Worm (Caenorhabditis elegans): ENCODE measurements around the gene ZC262.2.

Gene ZC262.2

ce11 chrIII:8307356-8307755 lies 24.5 kb upstream of the ZC262.2 start, which contains the start of the genes F10E9.7 and F10E9.5 (continued):
- TF ChIP-seq Y53G8AR.9 (GFP tag; conservative IDR thresholded peaks at IDR 0.05) (0 out of 2 replicates have a peak, but pooled peaks have one; percentile 40), F33H1.4 (GFP tag; IDR thresholded peaks at IDR 0.05) (peak; percentile 68), mcd-1 (GFP tag; IDR thresholded peaks at IDR 0.05) (peak; percentile 73; the same call in 1 of the 2 replicates), ztf-28 (GFP tag; IDR thresholded peaks at IDR 0.05) (peak; percentile 89), F57A8.1 (GFP tag; optimal IDR thresholded peaks at IDR 0.05) (peak; percentile 44), Y67H2A.10 (GFP tag; conservative IDR thresholded peaks at IDR 0.05) (peak; percentile 61; the same call in 1 of the 2 replicates), nhr-80 (tag; optimal IDR thresholded peaks at IDR 0.05) (peak; percentile 17), snpc-1.1 (tag; optimal IDR thresholded peaks at IDR 0.05; ENCODE audit: insufficient read depth) (peak; percentile 46), zim-3 (tag; optimal IDR thresholded peaks at IDR 0.05) (peak; percentile 36), lin-35 (GFP tag; optimal IDR thresholded peaks at IDR 0.05) (peak in 1 of 3 experiments; percentile 83), tbp1 (GFP tag; optimal IDR thresholded peaks at IDR 0.05) (peak; percentile 61), dpl-1 (GFP tag; optimal IDR thresholded peaks at IDR 0.05) (peak; percentile 65), unc-130 (GFP tag; optimal IDR thresholded peaks at IDR 0.05) (peak; percentile 94), ZK185.1 (tag; optimal IDR thresholded peaks at IDR 0.05; ENCODE audit: poor library complexity, severe bottlenecking) (peak; percentile 96), snpc-3.4 (tag; optimal IDR thresholded peaks at IDR 0.05) (peak; percentile 66), Y56A3A.18 (GFP tag; IDR thresholded peaks at IDR 0.05) (no peak), hmg-20 (GFP tag; IDR thresholded peaks at IDR 0.05) (0 out of 2 replicates have a peak, but pooled peaks have one; percentile 30), lir-1 (GFP tag; conservative IDR thresholded peaks at IDR 0.05) (peak; percentile 75; the same call in 1 of the 2 replicates), madf-3 (GFP tag; IDR thresholded peaks at IDR 0.05) (peak; percentile 78; the same call in 1 of the 2 replicates), madf-8 (GFP tag; conservative IDR thresholded peaks at IDR 0.05) (peak; percentile 52), B0336.3 (GFP tag; IDR thresholded peaks at IDR 0.05) (no peak), ets-4 (GFP tag; optimal IDR thresholded peaks at IDR 0.05) (no peak), ztf-25 (GFP tag; IDR thresholded peaks at IDR 0.05) (peak; percentile 88), atf-7 (tag; optimal IDR thresholded peaks at IDR 0.05) (peak; percentile 76), B0019.2 (GFP tag; conservative IDR thresholded peaks at IDR 0.05) (peak; percentile 73), egrh-3 (GFP tag; IDR thresholded peaks at IDR 0.05) (no peak), nhr-120 (GFP tag; IDR thresholded peaks at IDR 0.05) (no peak), athp-1 (tag; optimal IDR thresholded peaks at IDR 0.05) (peak; percentile 37), let-526 (GFP tag; IDR thresholded peaks at IDR 0.05) (peak; percentile 78), snpc-4 (GFP tag; optimal IDR thresholded peaks at IDR 0.05) (peak; percentile 12), snpc-4 (tag; optimal IDR thresholded peaks at IDR 0.05) (peak in 3 of 4 experiments; percentile 41 to 66 (median 51)), F23B12.7 (tag; optimal IDR thresholded peaks at IDR 0.05; ENCODE audit: insufficient read depth) (peak; percentile 67), ceh-91 (GFP tag; IDR thresholded peaks at IDR 0.05) (peak; percentile 70), rcor-1 (GFP tag; IDR thresholded peaks at IDR 0.05) (peak; percentile 72), somi-1 (GFP tag; optimal IDR thresholded peaks at IDR 0.05) (peak; percentile 21), ccch-3 (GFP tag; optimal IDR thresholded peaks at IDR 0.05) (peak; percentile 82), nhr-90 (tag; optimal IDR thresholded peaks at IDR 0.05) (no peak), Y79H2A.3 (GFP tag; conservative IDR thresholded peaks at IDR 0.05) (no peak), nfya-1 (tag; optimal IDR thresholded peaks at IDR 0.05; ENCODE audit: borderline replicate concordance, insufficient read depth) (no peak), him-1 (tag; optimal IDR thresholded peaks at IDR 0.05) (peak; percentile 38), bed-2 (GFP tag; IDR thresholded peaks at IDR 0.05) (peak; percentile 62; the same call in 1 of the 2 replicates), cebp-2 (GFP tag; IDR thresholded peaks at IDR 0.05) (no peak), Y53F4B.3 (GFP tag; IDR thresholded peaks at IDR 0.05) (no peak), ztf-18 (tag; optimal IDR thresholded peaks at IDR 0.05) (peak; percentile 22), C06A6.2 (GFP tag; conservative IDR thresholded peaks at IDR 0.05) (no peak)
